Worm (Caenorhabditis elegans) whole organism, L2 larva: ENCODE data around the gene clc-20.

Source experiments
- ama-1 ChIP-seq: fragments of 150-350 bp; optimal IDR thresholded peaks from 2 replicates; lab custom pipeline; 2018; ENCODE audit warnings: inconsistent platforms
- dmd-4 ChIP-seq: sonication (generic microtip); optimal IDR thresholded peaks from 2 replicates; lab custom pipeline; 2017; ENCODE audit warnings: missing biosample characterization, missing genetic modification characterization
- egl-27 ChIP-seq: sonication (generic microtip); optimal IDR thresholded peaks from 3 replicates; lab custom pipeline; 2017; ENCODE audit warnings: missing biosample characterization, missing genetic modification reagents, missing genetic modification characterization
- gmeb-1 ChIP-seq: fragments of 150-350 bp; optimal IDR thresholded peaks from 2 replicates; lab custom pipeline; 2014; ENCODE audit warnings: missing biosample characterization, missing genetic modification characterization
- lsy-2 ChIP-seq, 2 experiments: fragments of 150-350 bp in 1 of 2; sonication (generic microtip) in 1 of 2; optimal IDR thresholded peaks; 2 replicates each; lab custom pipeline; 2014 to 2017; ENCODE audit warnings: missing biosample characterization in 2 of 2, missing genetic modification characterization in 2 of 2
- mdl-1 ChIP-seq, 2 experiments: fragments of 150-350 bp in 1 of 2; sonication (generic microtip) in 1 of 2; optimal IDR thresholded peaks; 2 replicates each; lab custom pipeline; 2017; ENCODE audit warnings: missing biosample characterization in 2 of 2, missing genetic modification characterization in 2 of 2
- nhr-11 ChIP-seq: fragments of 150-350 bp; optimal IDR thresholded peaks from 2 replicates; lab custom pipeline; 2014; ENCODE audit warnings: missing biosample characterization, missing genetic modification characterization
- nhr-25 ChIP-seq: fragments of 150-350 bp; sonication (generic microtip); optimal IDR thresholded peaks from 3 replicates; lab custom pipeline; 2014; ENCODE audit warnings: missing biosample characterization, missing genetic modification characterization
- skn-1 ChIP-seq: sonication (generic microtip); optimal IDR thresholded peaks from 2 replicates; lab custom pipeline; 2017; ENCODE audit warnings: missing biosample characterization, missing genetic modification characterization
- snpc-4 ChIP-seq: fragments of 150-350 bp; optimal IDR thresholded peaks from 2 replicates; lab custom pipeline; 2014; ENCODE audit warnings: missing biosample characterization, missing genetic modification characterization
- unc-55 ChIP-seq: fragments of 150-350 bp; sonication (generic microtip); optimal IDR thresholded peaks from 3 replicates; lab custom pipeline; 2014; ENCODE audit warnings: missing biosample characterization, missing genetic modification reagents, missing genetic modification characterization
- ztf-11 ChIP-seq: sonication (generic microtip); optimal IDR thresholded peaks from 2 replicates; lab custom pipeline; 2017; ENCODE audit warnings: missing biosample characterization, missing genetic modification characterization

ce11 chrIII:881460-881859 is 9.1 kb downstream of the clc-20 start:
- TF ChIP-seq lsy-2 (tag; optimal IDR thresholded peaks at IDR 0.05; lab: Kevin White, UChicago) (no peak), ztf-11 (tag; lab: Kevin White, UChicago) (no peak), dmd-4 (tag; lab: Kevin White, UChicago) (no peak), unc-55 (GFP tag; lab: Kevin White, UChicago) (no peak), ama-1 (lab: Kevin White, UChicago) (no peak), skn-1 (tag; lab: Kevin White, UChicago) (no peak), gmeb-1 (tag; lab: Kevin White, UChicago) (no peak), nhr-25 (tag; lab: Kevin White, UChicago) (no peak), mdl-1 (tag; optimal IDR thresholded peaks at IDR 0.05; lab: Kevin White, UChicago) (no peak), snpc-4 (tag; lab: Kevin White, UChicago) (no peak), egl-27 (tag; lab: Kevin White, UChicago) (no peak), nhr-11 (tag; lab: Kevin White, UChicago) (no peak)
